Worm (Caenorhabditis elegans) whole organism, L1 larva: ENCODE data around the gene T04A8.13.

ENCODE experiments used
- aly-2 ChIP-seq: fragments of 150-350 bp; optimal IDR thresholded peaks from 2 replicates; lab custom pipeline; 2014; ENCODE audit warnings: missing biosample characterization, missing genetic modification characterization
- blmp-1 ChIP-seq: fragments of 150-350 bp; optimal IDR thresholded peaks from 2 replicates; lab custom pipeline; 2014; ENCODE audit warnings: missing biosample characterization, missing genetic modification characterization
- dpl-1 ChIP-seq, 3 experiments: fragments of 150-350 bp in 2 of 3; sonication (generic microtip) in 1 of 3; optimal IDR thresholded peaks; 2 replicates each; lab custom pipeline; 2014 to 2017; ENCODE audit warnings: missing biosample characterization in 3 of 3, missing genetic modification characterization in 3 of 3, missing genetic modification reagents in 3 of 3
- elt-2 ChIP-seq: sonication (generic microtip); optimal IDR thresholded peaks from 2 replicates; lab custom pipeline; 2016; ENCODE audit warnings: missing genetic modification characterization, mild to moderate bottlenecking, inconsistent platforms, missing compliant biosample characterization, missing genetic modification reagents
- nhr-28 ChIP-seq: fragments of 150-350 bp; optimal IDR thresholded peaks from 2 replicates; lab custom pipeline; 2014; ENCODE audit warnings: missing biosample characterization, missing genetic modification characterization
- tbx-2 ChIP-seq: sonication (generic microtip); optimal IDR thresholded peaks from 2 replicates; lab custom pipeline; 2016; ENCODE audit warnings: missing genetic modification characterization, missing compliant biosample characterization
- ztf-11 ChIP-seq, 2 experiments: sonication (generic microtip); optimal IDR thresholded peaks; 2 replicates each; lab custom pipeline; 2016 to 2017; ENCODE audit warnings: missing genetic modification characterization in 2 of 2, missing biosample characterization in 1 of 2, missing compliant biosample characterization in 1 of 2

- TF ChIP-seq elt-2 (tag; lab: Kevin White, UChicago) (no peak), dpl-1 (GFP tag; optimal IDR thresholded peaks at IDR 0.05; lab: Kevin White, UChicago) (no peak), ztf-11 (tag; optimal IDR thresholded peaks at IDR 0.05; lab: Kevin White, UChicago) (no peak), tbx-2 (no peak), aly-2 (tag; lab: Kevin White, UChicago) (no peak), nhr-28 (tag; lab: Kevin White, UChicago) (no peak), blmp-1 (tag; lab: Kevin White, UChicago) (no peak)
Observed at ce11 chrIII:4715088-4715487, 8.3 kb downstream of the T04A8.13 start, which contains the start of gene him-18.
